Worm (Caenorhabditis elegans): ENCODE data around the gene F53F4.7.
A peak's percentile ranks its signal among the peaks of the same experiment; 100 is the strongest.

The F53F4.7 gene

DNA sequence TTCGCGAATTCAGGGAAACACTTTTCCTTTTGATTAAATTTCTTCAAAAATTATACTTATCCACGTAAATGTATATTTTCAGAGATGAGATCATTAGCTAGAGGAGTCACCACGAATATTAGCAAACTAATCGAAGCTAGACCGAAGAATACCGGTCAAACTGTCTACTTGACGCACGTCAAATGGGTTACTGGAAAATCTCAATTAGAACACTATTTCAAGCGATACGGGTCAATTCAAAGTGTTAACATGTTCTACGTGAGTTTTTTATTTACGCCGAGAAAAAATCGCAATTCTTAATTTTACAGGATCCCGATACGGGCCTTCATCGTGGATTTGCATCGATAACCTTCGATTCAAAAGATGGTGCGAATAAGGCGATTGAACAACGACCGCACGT lies 48.0 kb downstream of the F53F4.7 start, which contains the start of gene slrp-1:
TSS of gene slrp-1 (plus strand) at position 83 of the 400 bp plus-strand sequence.
- TF ChIP-seq ama-1 (optimal IDR thresholded peaks at IDR 0.05) (no peak), snpc-4 (tag; optimal IDR thresholded peaks at IDR 0.05) (no peak), ces-1 (GFP tag; optimal IDR thresholded peaks at IDR 0.05) (no peak), nhr-85 (tag) (peak; percentile 53), nhr-84 (tag; optimal IDR thresholded peaks at IDR 0.05) (no peak), efl-1 (optimal IDR thresholded peaks at IDR 0.05) (no peak), efl-1 (GFP tag; optimal IDR thresholded peaks at IDR 0.05 in 1 of 2) (peak in 1 of 2 experiments; percentile 79)

DNA sequence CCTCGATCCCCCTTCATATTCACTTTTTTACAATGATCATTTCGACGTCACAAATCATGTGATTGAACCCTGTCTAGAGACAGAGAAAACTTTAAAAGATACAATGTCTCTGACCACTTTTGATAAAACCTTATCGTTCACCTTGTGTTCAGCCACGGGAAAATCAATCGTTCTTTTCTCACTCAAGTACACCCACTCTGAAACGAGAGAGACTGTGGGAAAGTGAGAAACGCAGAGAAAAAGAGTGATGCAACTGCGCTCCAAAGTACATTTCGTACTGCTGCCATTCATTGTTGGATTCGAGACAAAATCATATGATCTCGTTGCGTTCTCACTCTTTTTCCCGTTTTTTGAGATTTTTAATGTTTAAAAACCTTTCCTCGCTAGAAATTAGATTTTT lies 48.6 kb downstream of the F53F4.7 start:
- TF ChIP-seq jun-1 (tag; optimal IDR thresholded peaks at IDR 0.05) (peak; percentile 76), mab-9 (GFP tag; IDR thresholded peaks at IDR 0.05) (peak; percentile 63), lir-3 (tag; optimal IDR thresholded peaks at IDR 0.05; ENCODE audit: poor library complexity) (peak; percentile 79), sptf-1 (tag; optimal IDR thresholded peaks at IDR 0.05) (no peak), snpc-4 (tag; optimal IDR thresholded peaks at IDR 0.05) (peak; percentile 79), pqm-1 (tag; optimal IDR thresholded peaks at IDR 0.05) (no peak), lin-39 (tag; optimal IDR thresholded peaks at IDR 0.05) (peak; percentile 7), nhr-84 (tag; optimal IDR thresholded peaks at IDR 0.05) (no peak), ceh-90 (tag; optimal IDR thresholded peaks at IDR 0.05) (peak; percentile 50), F16B12.6 (tag; optimal IDR thresholded peaks at IDR 0.05) (peak; percentile 44), elt-2 (tag; optimal IDR thresholded peaks at IDR 0.05) (peak; percentile 92), fkh-8 (tag; optimal IDR thresholded peaks at IDR 0.05) (peak; percentile 77), lsy-2 (tag; optimal IDR thresholded peaks at IDR 0.05) (peak; percentile 86 to 92), lin-15B (tag; optimal IDR thresholded peaks at IDR 0.05) (peak; percentile 86), C04F5.9 (tag; optimal IDR thresholded peaks at IDR 0.05) (peak; percentile 66), lin-14 (GFP tag; optimal IDR thresholded peaks at IDR 0.05) (peak; percentile 98), nhr-19 (GFP tag; conservative IDR thresholded peaks at IDR 0.05) (peak; percentile 94), egl-27 (tag; optimal IDR thresholded peaks at IDR 0.05) (no peak), swsn-7 (tag; optimal IDR thresholded peaks at IDR 0.05) (peak; percentile 90), nhr-20 (tag; optimal IDR thresholded peaks at IDR 0.05) (peak; percentile 98), aha-1 (tag; optimal IDR thresholded peaks at IDR 0.05) (peak; percentile 36), nhr-71 (tag; optimal IDR thresholded peaks at IDR 0.05) (peak; percentile 97), irx-1 (tag; optimal IDR thresholded peaks at IDR 0.05) (peak; percentile 80), egl-13 (tag; optimal IDR thresholded peaks at IDR 0.05) (peak; percentile 69), mep-1 (tag; optimal IDR thresholded peaks at IDR 0.05) (peak; percentile 93), tbx-2 (tag; optimal IDR thresholded peaks at IDR 0.05) (peak; percentile 93), mef-2 (tag; optimal IDR thresholded peaks at IDR 0.05) (no peak), dpl-1 (GFP tag; optimal IDR thresholded peaks at IDR 0.05) (peak; percentile 70 to 92 (median 83)), Y116A8C.19 (tag; optimal IDR thresholded peaks at IDR 0.05; ENCODE audit: borderline replicate concordance) (no peak), rnt-1 (tag; optimal IDR thresholded peaks at IDR 0.05) (peak; percentile 90), dsc-1 (tag; optimal IDR thresholded peaks at IDR 0.05) (peak; percentile 78), ztf-11 (tag; optimal IDR thresholded peaks at IDR 0.05) (peak in 1 of 2 experiments; percentile 2), hlh-17 (GFP tag; optimal IDR thresholded peaks at IDR 0.05; ENCODE audit: borderline replicate concordance) (no peak), sup-37 (GFP tag; optimal IDR thresholded peaks at IDR 0.05) (peak; percentile 59), tlp-1 (tag; optimal IDR thresholded peaks at IDR 0.05) (no peak), ces-1 (GFP tag; optimal IDR thresholded peaks at IDR 0.05) (no peak), fkh-4 (tag; optimal IDR thresholded peaks at IDR 0.05; ENCODE audit: borderline replicate concordance) (no peak), ceh-88 (GFP tag; IDR thresholded peaks at IDR 0.05) (0 out of 2 replicates have a peak, but pooled peaks have one; percentile 33), hpl-2 (GFP tag; optimal IDR thresholded peaks at IDR 0.05) (peak; percentile 70), grh-1 (GFP tag; IDR thresholded peaks at IDR 0.05) (peak; percentile 84), nhr-77 (tag; optimal IDR thresholded peaks at IDR 0.05) (peak; percentile 85), unc-130 (tag; optimal IDR thresholded peaks at IDR 0.05) (peak; percentile 90), zip-4 (GFP tag; optimal IDR thresholded peaks at IDR 0.05) (peak; percentile 56), efl-1 (optimal IDR thresholded peaks at IDR 0.05) (peak; percentile 86 to 89), efl-1 (GFP tag; optimal IDR thresholded peaks at IDR 0.05 in 1 of 2) (peak; percentile 81 to 98), ztf-4 (tag; optimal IDR thresholded peaks at IDR 0.05) (peak; percentile 71), fos-1 (tag; optimal IDR thresholded peaks at IDR 0.05) (peak; percentile 88), isw-1 (GFP tag; IDR thresholded peaks at IDR 0.05) (peak; percentile 66), xbp-1 (tag; optimal IDR thresholded peaks at IDR 0.05) (peak; percentile 88)

All from whole organism, L1 larva.